Fruit fly (Drosophila melanogaster) S2 (cell line): ENCODE data around the gene CG46301.
A peak's percentile ranks its signal among the peaks of the same experiment; 100 is the strongest.

Source experiments
- CG8478 ChIP-seq: fragments of >200 bp; optimal IDR thresholded peaks from 2 replicates; lab custom pipeline; 2018
- CTCF ChIP-seq, 2 experiments: fragments of >200 bp; optimal IDR thresholded peaks; 2 replicates each; lab custom pipeline; 2018

dm6 chr2L:14112192-14112591 is 8.3 kb downstream of the CG46301 start:
- TF ChIP-seq CG8478 (lab: Kevin White, UChicago): no peak
- TF ChIP-seq CTCF (optimal IDR thresholded peaks at IDR 0.05; lab: Kevin White, UChicago): peak; percentile 60 to 67
